Fruit fly (Drosophila melanogaster) whole organism, prepupa: ENCODE data around the gene CG42540.

ENCODE experiments used
- Blimp-1 ChIP-seq: fragments of 200-800 bp; sonication (Bioruptor generic); optimal IDR thresholded peaks from 3 replicates; lab custom pipeline; 2017; ENCODE audit warnings: missing biosample characterization, missing genetic modification characterization, mild to moderate bottlenecking, moderate library complexity, missing genetic modification reagents
- CG10631 ChIP-seq: fragments of 200-800 bp; sonication (Bioruptor generic); optimal IDR thresholded peaks from 2 replicates; lab custom pipeline; 2016; ENCODE audit warnings: missing biosample characterization, missing genetic modification characterization
- CG11294 ChIP-seq: fragments of 200-800 bp; sonication (Bioruptor generic); IDR thresholded peaks from 2 replicates; pipeline ENCODE4 v1.3.6; 2022; ENCODE audit warnings: missing biosample characterization, missing genetic modification characterization
- CG11762 ChIP-seq: fragments of 200-800 bp; sonication (Bioruptor generic); optimal IDR thresholded peaks from 3 replicates; lab custom pipeline; 2016; ENCODE audit warnings: missing biosample characterization, missing genetic modification characterization; ENCODE audit not compliant: insufficient read depth
- CG1621 ChIP-seq: fragments of 200-800 bp; sonication (Bioruptor generic); optimal IDR thresholded peaks from 3 replicates; lab custom pipeline; 2018; ENCODE audit warnings: missing biosample characterization, mild to moderate bottlenecking, missing genetic modification characterization
- CG16779 ChIP-seq: fragments of 200-800 bp; sonication (Bioruptor generic); optimal IDR thresholded peaks from 3 replicates; lab custom pipeline; 2017; ENCODE audit warnings: missing biosample characterization, mild to moderate bottlenecking, missing genetic modification characterization
- CG3032 ChIP-seq: fragments of 200-800 bp; optimal IDR thresholded peaks from 2 replicates; lab custom pipeline; 2019; ENCODE audit warnings: missing biosample characterization, mild to moderate bottlenecking, missing genetic modification characterization, moderate library complexity
- CG31627 ChIP-seq: fragments of 200-800 bp; sonication (Bioruptor generic); optimal IDR thresholded peaks from 3 replicates; lab custom pipeline; 2016; ENCODE audit warnings: missing biosample characterization, missing genetic modification characterization
- CG34406 ChIP-seq: fragments of 200-800 bp; sonication (Bioruptor generic); optimal IDR thresholded peaks from 3 replicates; lab custom pipeline; 2016; ENCODE audit warnings: missing biosample characterization, missing genetic modification characterization
- CG3919 ChIP-seq: fragments of 200-800 bp; sonication (Bioruptor generic); optimal IDR thresholded peaks from 3 replicates; lab custom pipeline; 2016; ENCODE audit warnings: missing biosample characterization, missing genetic modification characterization
- CG4318 ChIP-seq: fragments of 200-800 bp; sonication (Bioruptor generic); optimal IDR thresholded peaks from 3 replicates; lab custom pipeline; 2017; ENCODE audit warnings: missing biosample characterization, mild to moderate bottlenecking, missing genetic modification characterization
- CG6163 ChIP-seq: fragments of 200-800 bp; sonication (Bioruptor generic); IDR thresholded peaks from 3 replicates; pipeline ENCODE4 v1.3.6; 2022; ENCODE audit warnings: missing biosample characterization, missing genetic modification characterization
- CG6276 ChIP-seq: fragments of 200-800 bp; sonication (Bioruptor generic); optimal IDR thresholded peaks from 2 replicates; lab custom pipeline; 2017; ENCODE audit warnings: missing biosample characterization, mild to moderate bottlenecking, missing genetic modification characterization
- CG6808 ChIP-seq: fragments of 200-800 bp; sonication (Bioruptor generic); optimal IDR thresholded peaks from 3 replicates; lab custom pipeline; 2017; ENCODE audit warnings: missing biosample characterization, missing genetic modification characterization, mild to moderate bottlenecking, moderate library complexity, missing genetic modification reagents
- CG6854 ChIP-seq: fragments of 200-800 bp; sonication (Bioruptor generic); optimal IDR thresholded peaks from 2 replicates; lab custom pipeline; 2017; ENCODE audit warnings: missing biosample characterization, mild to moderate bottlenecking, missing genetic modification characterization
- CG7368 ChIP-seq: fragments of 200-800 bp; sonication (Bioruptor generic); optimal IDR thresholded peaks from 3 replicates; lab custom pipeline; 2016; ENCODE audit warnings: missing biosample characterization, missing genetic modification characterization
- CG8119 ChIP-seq: fragments of 200-800 bp; sonication (Bioruptor generic); IDR thresholded peaks from 3 replicates; pipeline ENCODE4 v1.3.6; 2022; ENCODE audit warnings: missing biosample characterization, missing genetic modification characterization
- CG9139 ChIP-seq: fragments of 200-800 bp; sonication (Bioruptor generic); optimal IDR thresholded peaks from 3 replicates; lab custom pipeline; 2017; ENCODE audit warnings: missing biosample characterization, mild to moderate bottlenecking, missing genetic modification characterization
- Eip78C ChIP-seq: fragments of 200-800 bp; sonication (Bioruptor generic); peaks from one replicate; lab custom pipeline; 2016; ENCODE audit warnings: missing biosample characterization, missing genetic modification characterization
- Ets21C ChIP-seq: fragments of 200-800 bp; sonication (Bioruptor generic); optimal IDR thresholded peaks from 3 replicates; lab custom pipeline; 2016; ENCODE audit warnings: missing biosample characterization, missing genetic modification characterization
- Ets96B ChIP-seq: fragments of 200-800 bp; optimal IDR thresholded peaks from 2 replicates; lab custom pipeline; 2019; ENCODE audit warnings: missing biosample characterization, mild to moderate bottlenecking, missing genetic modification characterization, moderate library complexity
- Hr39 ChIP-seq: fragments of 200-800 bp; sonication (Bioruptor generic); optimal IDR thresholded peaks from 2 replicates; lab custom pipeline; 2016; ENCODE audit warnings: missing biosample characterization, missing genetic modification characterization
- Hr4 ChIP-seq: fragments of 200-800 bp; sonication (Bioruptor generic); optimal IDR thresholded peaks from 3 replicates; lab custom pipeline; 2016; ENCODE audit warnings: missing biosample characterization, missing genetic modification characterization
- Met ChIP-seq: fragments of 200-800 bp; sonication (Bioruptor generic); optimal IDR thresholded peaks from 3 replicates; lab custom pipeline; 2016; ENCODE audit warnings: missing biosample characterization, missing genetic modification characterization
- achi ChIP-seq: fragments of 200-800 bp; sonication (Bioruptor generic); optimal IDR thresholded peaks from 3 replicates; lab custom pipeline; 2016; ENCODE audit warnings: missing biosample characterization, missing genetic modification characterization
- dsx ChIP-seq: fragments of 200-800 bp; optimal IDR thresholded peaks from 3 replicates; lab custom pipeline; 2019; ENCODE audit warnings: missing biosample characterization, mild to moderate bottlenecking, missing genetic modification characterization, moderate library complexity; ENCODE audit not compliant: poor library complexity, severe bottlenecking
- eg ChIP-seq: fragments of 200-800 bp; sonication (Bioruptor generic); IDR thresholded peaks from 3 replicates; pipeline ENCODE4 v1.3.6; 2022; ENCODE audit warnings: missing biosample characterization, missing genetic modification characterization
- esn ChIP-seq: fragments of 200-800 bp; sonication (Bioruptor generic); optimal IDR thresholded peaks from 2 replicates; lab custom pipeline; 2016; ENCODE audit warnings: missing biosample characterization, mild to moderate bottlenecking, missing genetic modification characterization, moderate library complexity
- fd59A ChIP-seq: fragments of 200-800 bp; sonication (Bioruptor generic); optimal IDR thresholded peaks from 2 replicates; lab custom pipeline; 2017; ENCODE audit warnings: missing biosample characterization, mild to moderate bottlenecking, missing genetic modification characterization, missing genetic modification reagents
- fd85E ChIP-seq: fragments of 200-800 bp; sonication (Bioruptor generic); optimal IDR thresholded peaks from 3 replicates; lab custom pipeline; 2016; ENCODE audit warnings: missing biosample characterization, missing genetic modification characterization
- fkh ChIP-seq: fragments of 200-800 bp; sonication (Bioruptor generic); optimal IDR thresholded peaks from 3 replicates; lab custom pipeline; 2017; ENCODE audit warnings: missing biosample characterization, mild to moderate bottlenecking, missing genetic modification characterization, moderate library complexity
- net ChIP-seq: fragments of 200-800 bp; sonication (Bioruptor generic); optimal IDR thresholded peaks from 3 replicates; lab custom pipeline; 2016; ENCODE audit warnings: missing biosample characterization, missing genetic modification characterization
- spab ChIP-seq: fragments of 200-800 bp; sonication (Bioruptor generic); optimal IDR thresholded peaks from 2 replicates; lab custom pipeline; 2017; ENCODE audit warnings: missing biosample characterization, mild to moderate bottlenecking, missing genetic modification characterization, missing genetic modification reagents
- ss ChIP-seq, 2 experiments: fragments of 200-800 bp; sonication (Bioruptor generic); optimal IDR thresholded peaks; 2 replicates in 1 of 2; 3 replicates in 1 of 2; lab custom pipeline; 2017 to 2018; ENCODE audit warnings: mild to moderate bottlenecking in 2 of 2, missing biosample characterization in 2 of 2, missing genetic modification characterization in 2 of 2, moderate library complexity in 1 of 2
- svp ChIP-seq: fragments of 200-800 bp; sonication (Bioruptor generic); peaks from one replicate; lab custom pipeline; 2016; ENCODE audit warnings: missing biosample characterization, missing genetic modification characterization

The CG42540 gene

dm6 chr3L:4531941-4532478 is 23.9 kb upstream of the CG42540 start, which contains the start of gene Tie:
Gene Tie, minus strand, starts transcription at chr3L:4532145.
- peak; percentile 35 for TF ChIP-seq net
- TF ChIP-seq ss (GFP tag; optimal IDR thresholded peaks at IDR 0.05; lab: Kevin White, UChicago), result peak; percentile 17 to 36
- no peak for TF ChIP-seq CG34406
- TF ChIP-seq svp, result peak; percentile 66
- no peak for TF ChIP-seq fd85E
- no peak for TF ChIP-seq Blimp-1 (GFP tag; lab: Kevin White, UChicago)
- no peak for TF ChIP-seq Hr39 (GFP tag; lab: Kevin White, UChicago)
- TF ChIP-seq CG6276 (GFP tag; lab: Kevin White, UChicago), result peak; percentile 8
- no peak for TF ChIP-seq CG6808 (GFP tag; lab: Kevin White, UChicago)
- TF ChIP-seq dsx (GFP tag; lab: Kevin White, UChicago), result peak; percentile 24
- TF ChIP-seq Hr4 (GFP tag; lab: Kevin White, UChicago), result no peak
- TF ChIP-seq CG9139 (GFP tag; lab: Kevin White, UChicago), result no peak
- no peak for TF ChIP-seq CG7368 (GFP tag; lab: Kevin White, UChicago)
- TF ChIP-seq fkh (GFP tag; lab: Kevin White, UChicago), result peak; percentile 27
- TF ChIP-seq spab (GFP tag; lab: Kevin White, UChicago), result no peak
- no peak for TF ChIP-seq CG6854
- no peak for TF ChIP-seq achi (GFP tag; lab: Kevin White, UChicago)
- no peak for TF ChIP-seq CG3032
- no peak for TF ChIP-seq CG11762
- TF ChIP-seq Ets96B (tag; lab: Kevin White, UChicago), result no peak
- peak; percentile 3 for TF ChIP-seq CG3919 (GFP tag; lab: Kevin White, UChicago)
- no peak for TF ChIP-seq CG31627 (GFP tag; lab: Kevin White, UChicago)
- no peak for TF ChIP-seq CG10631 (GFP tag; lab: Kevin White, UChicago)
- no peak for TF ChIP-seq fd59A (GFP tag; lab: Kevin White, UChicago)
- TF ChIP-seq eg, result peak; percentile 61; the same call in 1 of the 3 replicates
- no peak for TF ChIP-seq Met (GFP tag; lab: Kevin White, UChicago)
- no peak for TF ChIP-seq esn (GFP tag; lab: Kevin White, UChicago)
- no peak for TF ChIP-seq Eip78C (GFP tag; lab: Kevin White, UChicago)
- TF ChIP-seq CG8119 (GFP tag; lab: Robert Waterston, UW), result peak; percentile 21; the same call in 1 of the 3 replicates

dm6 chr3L:4532841-4533619 is 22.9 kb upstream of the CG42540 start, which contains the start of gene CG11353:
Gene CG11353, plus strand, starts transcription at chr3L:4533170.
- TF ChIP-seq net, result no peak
- TF ChIP-seq CG6163 (GFP tag; lab: Robert Waterston, UW), result 0 out of 3 replicates have a peak, but pooled peaks have one; percentile 20
- no peak for TF ChIP-seq CG16779 (tag; lab: Kevin White, UChicago)
- no peak for TF ChIP-seq CG4318 (GFP tag; lab: Kevin White, UChicago)
- TF ChIP-seq Eip78C (GFP tag; lab: Kevin White, UChicago), result peak; percentile 41
- TF ChIP-seq Blimp-1 (GFP tag; lab: Kevin White, UChicago), result peak; percentile 85
- TF ChIP-seq fkh (GFP tag; lab: Kevin White, UChicago), result peak; percentile 41
- TF ChIP-seq CG11294 (GFP tag; lab: Robert Waterston, UW), result no peak
- peak; percentile 28 for TF ChIP-seq svp
- peak; percentile 44 for TF ChIP-seq CG1621 (tag; lab: Kevin White, UChicago)
- TF ChIP-seq CG34406, result peak; percentile 9
- no peak for TF ChIP-seq Ets21C (GFP tag; lab: Kevin White, UChicago)

- TF ChIP-seq Eip78C (GFP tag; lab: Kevin White, UChicago), result peak; percentile 37
- no peak for TF ChIP-seq dsx (GFP tag; lab: Kevin White, UChicago)
Measured at dm6 chr3L:4533941-4534340, 21.9 kb upstream of the CG42540 start.
